Fruit fly (Drosophila melanogaster): ENCODE measurements around the gene sev.

The sev gene

DNA sequence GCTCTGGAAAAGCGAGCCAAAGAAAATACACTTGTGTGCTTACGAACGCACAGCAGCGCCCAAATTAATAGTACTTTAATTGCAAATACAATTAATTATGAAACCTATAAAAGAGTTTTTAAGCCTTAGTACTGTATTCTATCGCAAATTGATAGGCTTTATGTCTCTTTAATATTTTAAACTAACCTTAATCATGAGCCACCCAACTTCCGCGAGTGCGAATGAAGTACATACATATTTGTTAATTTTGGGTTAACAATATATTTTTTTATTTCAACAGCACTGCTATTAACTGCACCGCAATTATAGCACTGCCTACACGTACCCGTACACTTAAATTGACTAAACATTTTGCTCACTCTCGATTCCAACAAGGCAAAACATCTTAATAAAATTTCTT is 4.9 kb downstream of the sev start (continued):
- TF ChIP-seq slp2 (GFP tag; optimal IDR thresholded peaks at IDR 0.05) (no peak), stc (GFP tag; IDR thresholded peaks at IDR 0.05) (no peak), pnt (GFP tag; optimal IDR thresholded peaks at IDR 0.05) (no peak), Jarid2 (GFP tag; optimal IDR thresholded peaks at IDR 0.05) (peak; percentile 3), CG30403 (GFP tag; optimal IDR thresholded peaks at IDR 0.05) (no peak), CG16863 (GFP tag; optimal IDR thresholded peaks at IDR 0.05) (no peak), HLH54F (GFP tag; optimal IDR thresholded peaks at IDR 0.05) (no peak), C15 (GFP tag; IDR thresholded peaks at IDR 0.05) (no peak), CG15011 (GFP tag; optimal IDR thresholded peaks at IDR 0.05) (peak; percentile 7), ci (GFP tag; IDR thresholded peaks at IDR 0.05) (no peak), YL-1 (GFP tag; optimal IDR thresholded peaks at IDR 0.05) (no peak), CG4424 (GFP tag; optimal IDR thresholded peaks at IDR 0.05) (peak; percentile 1), CG10979 (tag; optimal IDR thresholded peaks at IDR 0.05) (no peak), Eip74EF (GFP tag; optimal IDR thresholded peaks at IDR 0.05) (no peak), CG12769 (tag; optimal IDR thresholded peaks at IDR 0.05) (no peak), Xbp1 (GFP tag; optimal IDR thresholded peaks at IDR 0.05) (peak; percentile 41), fu2 (GFP tag; optimal IDR thresholded peaks at IDR 0.05) (no peak), GATAe (GFP tag; conservative IDR thresholded peaks at IDR 0.05) (no peak), Atf-2 (GFP tag; optimal IDR thresholded peaks at IDR 0.05) (no peak), bowl (GFP tag; IDR thresholded peaks at IDR 0.05) (no peak), bcd (GFP tag; optimal IDR thresholded peaks at IDR 0.05) (peak; percentile 61), CG10543 (GFP tag; optimal IDR thresholded peaks at IDR 0.05) (no peak), CG8281 (tag; optimal IDR thresholded peaks at IDR 0.05) (no peak), usp (GFP tag; optimal IDR thresholded peaks at IDR 0.05) (no peak), CG7839 (tag; optimal IDR thresholded peaks at IDR 0.05) (peak; percentile 62), Sry-β (GFP tag; optimal IDR thresholded peaks at IDR 0.05) (no peak), da (GFP tag; optimal IDR thresholded peaks at IDR 0.05) (no peak), CG2712 (tag; optimal IDR thresholded peaks at IDR 0.05) (no peak), CG13624 (GFP tag; optimal IDR thresholded peaks at IDR 0.05) (peak; percentile 2), MBD-R2 (GFP tag; IDR thresholded peaks at IDR 0.05) (no peak; the same call in 1 of the 2 replicates), Bteb2 (GFP tag; optimal IDR thresholded peaks at IDR 0.05) (no peak), CG10959 (GFP tag; IDR thresholded peaks at IDR 0.05) (no peak), sqz (GFP tag; optimal IDR thresholded peaks at IDR 0.05) (no peak), CG3163 (GFP tag; optimal IDR thresholded peaks at IDR 0.05) (no peak), CG9727 (GFP tag; optimal IDR thresholded peaks at IDR 0.05) (peak; percentile 24), zen2 (GFP tag; IDR thresholded peaks at IDR 0.05; ENCODE audit: partially characterized antibody) (no peak), Hr78 (GFP tag; optimal IDR thresholded peaks at IDR 0.05) (no peak), dm (GFP tag; optimal IDR thresholded peaks at IDR 0.05) (no peak), ham (GFP tag; IDR thresholded peaks at IDR 0.05) (no peak), ewg (GFP tag; optimal IDR thresholded peaks at IDR 0.05) (peak; percentile 3), fru (optimal IDR thresholded peaks at IDR 0.05) (no peak), Doc2 (GFP tag; IDR thresholded peaks at IDR 0.05) (no peak), CG1603 (tag; optimal IDR thresholded peaks at IDR 0.05) (no peak), Bdp1 (GFP tag; optimal IDR thresholded peaks at IDR 0.05) (no peak), CG14441 (GFP tag; IDR thresholded peaks at IDR 0.05) (peak; percentile 51; the same call in 1 of the 2 replicates), mld (GFP tag; IDR thresholded peaks at IDR 0.05; ENCODE audit: partially characterized antibody) (no peak), chn (GFP tag; optimal IDR thresholded peaks at IDR 0.05) (peak; percentile 0), jigr1 (GFP tag; IDR thresholded peaks at IDR 0.05) (no peak), insv (GFP tag; optimal IDR thresholded peaks at IDR 0.05) (no peak), maf-S (GFP tag; optimal IDR thresholded peaks at IDR 0.05) (no peak), salm (tag; optimal IDR thresholded peaks at IDR 0.05) (no peak), gce (GFP tag; IDR thresholded peaks at IDR 0.05) (0 out of 3 replicates have a peak, but pooled peaks have one; percentile 24)
